Fruit fly (Drosophila melanogaster) whole organism, embryonic: Measurements from ENCODE around the gene HemK1.

ENCODE experiments used
- Abd-B ChIP-seq: fragments of 200-800 bp; sonication (Bioruptor generic); optimal IDR thresholded peaks from 2 replicates; lab custom pipeline; 2018; ENCODE audit warnings: missing biosample characterization, mild to moderate bottlenecking, missing genetic modification characterization, moderate library complexity
- CG10147 ChIP-seq: fragments of 200-800 bp; sonication (Bioruptor generic); optimal IDR thresholded peaks from 2 replicates; lab custom pipeline; 2019; ENCODE audit warnings: missing biosample characterization, mild to moderate bottlenecking, missing genetic modification characterization, moderate library complexity
- CG10654 ChIP-seq: fragments of 200-800 bp; sonication (Bioruptor generic); optimal IDR thresholded peaks from 2 replicates; lab custom pipeline; 2016; ENCODE audit warnings: missing biosample characterization, missing genetic modification characterization
- CG11093 ChIP-seq: fragments of 200-800 bp; sonication (Bioruptor generic); IDR thresholded peaks from 3 replicates; pipeline ENCODE4 v1.3.6; 2022; ENCODE audit warnings: missing biosample characterization, missing genetic modification characterization
- CG11398 ChIP-seq: fragments of 200-800 bp; sonication (Bioruptor generic); optimal IDR thresholded peaks from 2 replicates; lab custom pipeline; 2016; ENCODE audit warnings: missing biosample characterization, missing genetic modification characterization
- CG11456 ChIP-seq: fragments of 200-800 bp; sonication (Bioruptor generic); IDR thresholded peaks from 3 replicates; pipeline ENCODE4 v1.3.6; 2022; ENCODE audit warnings: missing biosample characterization, missing genetic modification characterization
- CG12391 ChIP-seq: fragments of 200-800 bp; sonication (Bioruptor generic); optimal IDR thresholded peaks from 3 replicates; lab custom pipeline; 2018; ENCODE audit warnings: missing biosample characterization, mild to moderate bottlenecking, missing genetic modification characterization, moderate library complexity
- CG12769 ChIP-seq: fragments of 200-800 bp; sonication (Bioruptor generic); optimal IDR thresholded peaks from 2 replicates; lab custom pipeline; 2019; ENCODE audit warnings: missing biosample characterization, mild to moderate bottlenecking, missing genetic modification characterization, moderate library complexity
- CG14965 ChIP-seq: fragments of 200-800 bp; sonication (Bioruptor generic); optimal IDR thresholded peaks from 2 replicates; lab custom pipeline; 2016; ENCODE audit warnings: missing biosample characterization, missing genetic modification characterization, borderline replicate concordance
- CG17568 ChIP-seq: fragments of 200-800 bp; sonication (Bioruptor generic); optimal IDR thresholded peaks from 2 replicates; lab custom pipeline; 2018; ENCODE audit warnings: missing biosample characterization, mild to moderate bottlenecking, missing genetic modification characterization, moderate library complexity
- CG2129 ChIP-seq: fragments of 200-800 bp; sonication (Bioruptor generic); IDR thresholded peaks from 2 replicates; pipeline ENCODE4 v1.3.6; 2022; ENCODE audit warnings: missing biosample characterization, missing genetic modification characterization; ENCODE audit not compliant: partially characterized antibody
- CG33213 ChIP-seq: fragments of 200-800 bp; sonication (Bioruptor generic); optimal IDR thresholded peaks from 3 replicates; lab custom pipeline; 2016; ENCODE audit warnings: missing biosample characterization, missing genetic modification characterization
- CG6689 ChIP-seq: fragments of 200-800 bp; sonication (Bioruptor generic); IDR thresholded peaks from 2 replicates; pipeline ENCODE4 v1.3.6; 2022; ENCODE audit warnings: missing biosample characterization, missing genetic modification characterization
- CG6765 ChIP-seq: fragments of 200-800 bp; sonication (Bioruptor generic); optimal IDR thresholded peaks from 3 replicates; lab custom pipeline; 2017; ENCODE audit warnings: missing biosample characterization, mild to moderate bottlenecking, missing genetic modification characterization
- CG6813 ChIP-seq: fragments of 200-800 bp; sonication (Bioruptor generic); optimal IDR thresholded peaks from 2 replicates; lab custom pipeline; 2017; ENCODE audit warnings: missing biosample characterization, missing genetic modification characterization, mild to moderate bottlenecking, moderate library complexity, missing genetic modification reagents
- CG7745 ChIP-seq: fragments of 200-800 bp; sonication (Bioruptor generic); optimal IDR thresholded peaks from 2 replicates; lab custom pipeline; 2018; ENCODE audit warnings: missing biosample characterization, mild to moderate bottlenecking, missing genetic modification characterization, moderate library complexity
- CG7786 ChIP-seq: fragments of 200-800 bp; sonication (Bioruptor generic); optimal IDR thresholded peaks from 2 replicates; lab custom pipeline; 2016; ENCODE audit warnings: missing biosample characterization, missing genetic modification characterization
- CG9215 ChIP-seq: fragments of 200-800 bp; sonication (Bioruptor generic); IDR thresholded peaks from 2 replicates; pipeline ENCODE4 v1.3.6; 2022; ENCODE audit warnings: missing biosample characterization, missing genetic modification characterization
- CrebB ChIP-seq: fragments of 200-800 bp; sonication (Bioruptor generic); optimal IDR thresholded peaks from 3 replicates; lab custom pipeline; 2018; ENCODE audit warnings: missing biosample characterization, mild to moderate bottlenecking, missing genetic modification characterization
- D ChIP-seq, 2 experiments: fragments of 200-800 bp in 1 of 2; fragments of >200 bp in 1 of 2; sonication (Bioruptor generic) in 1 of 2; optimal IDR thresholded peaks; 2 replicates in 1 of 2; 3 replicates in 1 of 2; lab custom pipeline; 2017; ENCODE audit warnings: mild to moderate bottlenecking in 1 of 2, missing biosample characterization in 1 of 2, missing genetic modification characterization in 1 of 2, missing genetic modification reagents in 1 of 2
- Hmx ChIP-seq: fragments of 200-800 bp; sonication (Bioruptor generic); optimal IDR thresholded peaks from 2 replicates; lab custom pipeline; 2016; ENCODE audit warnings: missing biosample characterization, missing genetic modification characterization
- Oaz ChIP-seq: fragments of 200-800 bp; sonication (Bioruptor generic); IDR thresholded peaks from 2 replicates; pipeline ENCODE4 v1.3.6; 2022; ENCODE audit warnings: missing biosample characterization, missing genetic modification characterization
- Spps ChIP-seq: fragments of 200-800 bp; sonication (Bioruptor generic); optimal IDR thresholded peaks from 2 replicates; lab custom pipeline; 2018; ENCODE audit warnings: missing biosample characterization, mild to moderate bottlenecking, missing genetic modification characterization
- ab ChIP-seq: fragments of 200-800 bp; sonication (Bioruptor generic); optimal IDR thresholded peaks from 2 replicates; lab custom pipeline; 2016; ENCODE audit warnings: missing biosample characterization, missing genetic modification characterization
- ato ChIP-seq: fragments of 200-800 bp; sonication (Bioruptor generic); IDR thresholded peaks from 2 replicates; pipeline ENCODE4 v1.3.6; 2022; ENCODE audit warnings: missing biosample characterization, missing genetic modification characterization; ENCODE audit not compliant: partially characterized antibody
- az2 ChIP-seq: fragments of 200-800 bp; sonication (Bioruptor generic); optimal IDR thresholded peaks from 3 replicates; lab custom pipeline; 2016; ENCODE audit warnings: missing biosample characterization, missing genetic modification characterization
- bab2 ChIP-seq: fragments of 200-800 bp; sonication (Bioruptor generic); optimal IDR thresholded peaks from 2 replicates; lab custom pipeline; 2016; ENCODE audit warnings: missing biosample characterization, missing genetic modification characterization
- bcd ChIP-seq: fragments of 200-800 bp; sonication (Bioruptor generic); optimal IDR thresholded peaks from 2 replicates; lab custom pipeline; 2017; ENCODE audit warnings: missing biosample characterization, mild to moderate bottlenecking, missing genetic modification characterization
- btn ChIP-seq: fragments of 200-800 bp; sonication (Bioruptor generic); optimal IDR thresholded peaks from 2 replicates; lab custom pipeline; 2016; ENCODE audit warnings: missing biosample characterization, missing genetic modification characterization
- cas ChIP-seq: fragments of 200-800 bp; sonication (Bioruptor generic); IDR thresholded peaks from 2 replicates; pipeline ENCODE4 v1.3.6; 2022; ENCODE audit warnings: missing biosample characterization, missing genetic modification characterization
- dati ChIP-seq: fragments of 200-800 bp; sonication (Bioruptor generic); IDR thresholded peaks from 2 replicates; pipeline ENCODE4 v1.3.6; 2022; ENCODE audit warnings: missing biosample characterization, missing genetic modification characterization
- eve ChIP-seq, 2 experiments: fragments of >200 bp; optimal IDR thresholded peaks; 2 replicates each; lab custom pipeline; 2017; ENCODE audit warnings: missing biosample characterization in 2 of 2, missing genetic modification characterization in 2 of 2
- gsb ChIP-seq: fragments of 200-800 bp; sonication (Bioruptor generic); IDR thresholded peaks from 2 replicates; pipeline ENCODE4 v1.3.6; 2022; ENCODE audit warnings: missing biosample characterization, missing genetic modification characterization
- gt ChIP-seq: fragments of 200-800 bp; sonication (Bioruptor generic); IDR thresholded peaks from 2 replicates; pipeline ENCODE4 v1.3.6; 2022; ENCODE audit warnings: missing biosample characterization, missing genetic modification characterization
- her ChIP-seq: fragments of 200-800 bp; sonication (Bioruptor generic); optimal IDR thresholded peaks from 2 replicates; lab custom pipeline; 2016; ENCODE audit warnings: missing biosample characterization, missing genetic modification characterization
- lbe ChIP-seq: fragments of 200-800 bp; sonication (Bioruptor generic); optimal IDR thresholded peaks from 2 replicates; lab custom pipeline; 2016; ENCODE audit warnings: missing biosample characterization, mild to moderate bottlenecking, missing genetic modification characterization
- lmd ChIP-seq: fragments of 200-800 bp; sonication (Bioruptor generic); IDR thresholded peaks from 2 replicates; pipeline ENCODE4 v1.3.6; 2022; ENCODE audit warnings: missing biosample characterization, missing genetic modification characterization
- mirr ChIP-seq: fragments of 200-800 bp; sonication (Bioruptor generic); optimal IDR thresholded peaks from 3 replicates; lab custom pipeline; 2018; ENCODE audit warnings: missing biosample characterization, mild to moderate bottlenecking, missing genetic modification characterization
- oc ChIP-seq: fragments of 200-800 bp; sonication (Bioruptor generic); optimal IDR thresholded peaks from 2 replicates; lab custom pipeline; 2018; ENCODE audit warnings: missing biosample characterization, mild to moderate bottlenecking, missing genetic modification characterization, moderate library complexity
- pfk ChIP-seq: fragments of 200-800 bp; sonication (Bioruptor generic); optimal IDR thresholded peaks from 2 replicates; lab custom pipeline; 2018; ENCODE audit warnings: missing biosample characterization, mild to moderate bottlenecking, missing genetic modification characterization, moderate library complexity
- pita ChIP-seq: fragments of 200-800 bp; sonication (Bioruptor generic); optimal IDR thresholded peaks from 2 replicates; lab custom pipeline; 2017; ENCODE audit warnings: missing biosample characterization, mild to moderate bottlenecking, missing genetic modification characterization
- ranshi ChIP-seq: fragments of 200-800 bp; sonication (Bioruptor generic); IDR thresholded peaks from 2 replicates; pipeline ENCODE4 v1.3.6; 2022; ENCODE audit warnings: missing biosample characterization, missing genetic modification characterization
- sima ChIP-seq: fragments of 200-800 bp; sonication (Bioruptor generic); optimal IDR thresholded peaks from 2 replicates; lab custom pipeline; 2016; ENCODE audit warnings: missing biosample characterization, missing genetic modification characterization
- sisA ChIP-seq: fragments of 200-800 bp; sonication (Bioruptor generic); IDR thresholded peaks from 2 replicates; pipeline ENCODE4 v1.3.6; 2022; ENCODE audit warnings: missing biosample characterization, missing genetic modification characterization
- sna ChIP-seq: fragments of 200-800 bp; sonication (Bioruptor generic); IDR thresholded peaks from 2 replicates; pipeline ENCODE4 v1.3.6; 2022; ENCODE audit warnings: missing biosample characterization, missing genetic modification characterization; ENCODE audit not compliant: partially characterized antibody
- tgo ChIP-seq: fragments of 200-800 bp; sonication (Bioruptor generic); IDR thresholded peaks from 3 replicates; pipeline ENCODE4 v1.3.6; 2022; ENCODE audit warnings: missing biosample characterization, missing genetic modification characterization
- wor ChIP-seq: fragments of 200-800 bp; sonication (Bioruptor generic); IDR thresholded peaks from 2 replicates; pipeline ENCODE4 v1.3.6; 2022; ENCODE audit warnings: missing biosample characterization, missing genetic modification characterization
- zen2 ChIP-seq: fragments of 200-800 bp; sonication (Bioruptor generic); IDR thresholded peaks from 3 replicates; pipeline ENCODE4 v1.3.6; 2022; ENCODE audit warnings: missing biosample characterization, missing genetic modification characterization; ENCODE audit not compliant: partially characterized antibody

HemK1 gene

dm6 chr2L:6480212-6480994 lies 12.9 kb upstream of the HemK1 start, which contains the start of the genes Sec61alpha and Daxx (continued):
- peak; percentile 79 for TF ChIP-seq bcd
- TF ChIP-seq sna (GFP tag; lab: Robert Waterston, UW): peak; percentile 98
- TF ChIP-seq CG17568 (GFP tag; lab: Kevin White, UChicago): peak; percentile 70
- TF ChIP-seq ato (GFP tag; lab: Robert Waterston, UW): peak; percentile 100
- TF ChIP-seq CG2129 (GFP tag; lab: Robert Waterston, UW): peak; percentile 98
- peak; percentile 54 for TF ChIP-seq gsb (GFP tag; lab: Robert Waterston, UW)
- TF ChIP-seq CG11456 (GFP tag; lab: Robert Waterston, UW): peak; percentile 89
- TF ChIP-seq CG10147 (GFP tag; lab: Kevin White, UChicago): peak; percentile 85
- TF ChIP-seq CG10654: peak; percentile 82
- peak; percentile 89 for TF ChIP-seq sisA (GFP tag; lab: Robert Waterston, UW)
- TF ChIP-seq eve (GFP tag; optimal IDR thresholded peaks at IDR 0.05; lab: Kevin White, UChicago): no peak
- peak; percentile 75 for TF ChIP-seq Spps (tag; lab: Kevin White, UChicago)
- TF ChIP-seq btn (GFP tag; lab: Kevin White, UChicago): peak; percentile 20
- peak; percentile 13 for TF ChIP-seq Hmx
- TF ChIP-seq Oaz (GFP tag; lab: Robert Waterston, UW): peak; percentile 62
- TF ChIP-seq oc (tag; lab: Kevin White, UChicago): peak; percentile 71
- TF ChIP-seq CG7786 (GFP tag; lab: Kevin White, UChicago): peak; percentile 90
- peak; percentile 87 for TF ChIP-seq CG12391 (tag; lab: Kevin White, UChicago)
- peak; percentile 32 for TF ChIP-seq CG6813 (GFP tag; lab: Kevin White, UChicago)
- TF ChIP-seq az2: peak; percentile 86
- no peak for TF ChIP-seq pfk (GFP tag; lab: Kevin White, UChicago)
- TF ChIP-seq CG11093 (GFP tag; lab: Robert Waterston, UW): peak; percentile 60; the same call in 1 of the 3 replicates
- no peak for TF ChIP-seq pita (GFP tag; lab: Kevin White, UChicago)
- TF ChIP-seq lbe (GFP tag; lab: Kevin White, UChicago): peak; percentile 76
- peak; percentile 88 for TF ChIP-seq cas (GFP tag; lab: Robert Waterston, UW)
- TF ChIP-seq mirr: peak; percentile 36
- TF ChIP-seq CG11398: peak; percentile 64
- peak; percentile 89 for TF ChIP-seq ranshi (GFP tag; lab: Robert Waterston, UW)
- peak; percentile 80 for TF ChIP-seq bab2 (GFP tag; lab: Kevin White, UChicago)
- 0 out of 2 replicates have a peak, but pooled peaks have one; percentile 27 for TF ChIP-seq gt
- TF ChIP-seq CG6689 (GFP tag; lab: Robert Waterston, UW): peak; percentile 82
- peak; percentile 37 for TF ChIP-seq sima
- TF ChIP-seq CrebB (tag; lab: Kevin White, UChicago): peak; percentile 63
- no peak for TF ChIP-seq CG7745
- TF ChIP-seq CG6765 (GFP tag; lab: Kevin White, UChicago): peak; percentile 67
- peak; percentile 80 for TF ChIP-seq her (GFP tag; lab: Kevin White, UChicago)
- peak; percentile 87 for TF ChIP-seq lmd (GFP tag; lab: Robert Waterston, UW)
- TF ChIP-seq D (optimal IDR thresholded peaks at IDR 0.05; lab: Kevin White, UChicago): no peak
- peak; percentile 71 for TF ChIP-seq D (GFP tag; optimal IDR thresholded peaks at IDR 0.05; lab: Kevin White, UChicago)
- peak; percentile 89 for TF ChIP-seq Abd-B (GFP tag; lab: Kevin White, UChicago)
- TF ChIP-seq CG12769: peak; percentile 56
- peak; percentile 17 for TF ChIP-seq CG14965 (GFP tag; lab: Kevin White, UChicago)
- peak; percentile 83 for TF ChIP-seq tgo (GFP tag; lab: Robert Waterston, UW)
- TF ChIP-seq CG9215 (GFP tag; lab: Robert Waterston, UW): peak; percentile 88
- peak; percentile 59 for TF ChIP-seq wor (GFP tag; lab: Robert Waterston, UW)
- TF ChIP-seq zen2: peak; percentile 99
- peak; percentile 76 for TF ChIP-seq dati (GFP tag; lab: Robert Waterston, UW)
- peak; percentile 79 for TF ChIP-seq ab (GFP tag; lab: Kevin White, UChicago)
- TF ChIP-seq CG33213 (GFP tag; lab: Kevin White, UChicago): peak; percentile 91
